Fruit fly (Drosophila melanogaster) whole organism, embryonic: ENCODE results near the gene CG46462.

Source experiments
- Adf1 ChIP-seq: fragments of 200-800 bp; sonication (Bioruptor generic); IDR thresholded peaks from 2 replicates; pipeline ENCODE4 v1.3.6; 2022; ENCODE audit warnings: missing biosample characterization, missing genetic modification characterization
- BEAF-32 ChIP-seq: fragments of 200-800 bp; sonication (Bioruptor generic); optimal IDR thresholded peaks from 3 replicates; lab custom pipeline; 2017; ENCODE audit warnings: missing biosample characterization, missing genetic modification characterization, mild to moderate bottlenecking, moderate library complexity, missing genetic modification reagents
- CG1024 ChIP-seq: fragments of 200-800 bp; sonication (Bioruptor generic); IDR thresholded peaks from 2 replicates; pipeline ENCODE4 v1.3.6; 2022; ENCODE audit warnings: missing biosample characterization, missing genetic modification characterization
- CG10979 ChIP-seq: fragments of 200-800 bp; sonication (Bioruptor generic); optimal IDR thresholded peaks from 2 replicates; lab custom pipeline; 2018; ENCODE audit warnings: missing biosample characterization, mild to moderate bottlenecking, missing genetic modification characterization, moderate library complexity
- CG11504 ChIP-seq: fragments of 200-800 bp; sonication (Bioruptor generic); optimal IDR thresholded peaks from 3 replicates; lab custom pipeline; 2019; ENCODE audit warnings: missing biosample characterization, mild to moderate bottlenecking, missing genetic modification characterization, moderate library complexity
- CG12659 ChIP-seq: fragments of 200-800 bp; sonication (Bioruptor generic); optimal IDR thresholded peaks from 3 replicates; lab custom pipeline; 2017; ENCODE audit warnings: mild to moderate bottlenecking, missing biosample characterization, missing genetic modification reagents, missing genetic modification characterization
- CG13287 ChIP-seq: fragments of 200-800 bp; sonication (Bioruptor generic); IDR thresholded peaks from 2 replicates; pipeline ENCODE4 v1.3.6; 2022; ENCODE audit warnings: missing biosample characterization, missing genetic modification characterization; ENCODE audit not compliant: partially characterized antibody
- CG16779 ChIP-seq: fragments of 200-800 bp; sonication (Bioruptor generic); IDR thresholded peaks from 2 replicates; pipeline ENCODE4 v1.3.6; 2022; ENCODE audit warnings: missing biosample characterization, missing genetic modification characterization
- CG16813 ChIP-seq: fragments of 200-800 bp; sonication (Bioruptor generic); IDR thresholded peaks from 3 replicates; pipeline ENCODE4 v1.3.6; 2022; ENCODE audit warnings: missing biosample characterization, missing genetic modification characterization; ENCODE audit not compliant: partially characterized antibody
- CG3065 ChIP-seq: fragments of 200-800 bp; sonication (Bioruptor generic); optimal IDR thresholded peaks from 2 replicates; lab custom pipeline; 2016; ENCODE audit warnings: missing biosample characterization, missing genetic modification characterization
- CG42726 ChIP-seq: fragments of 200-800 bp; sonication (Bioruptor generic); IDR thresholded peaks from 2 replicates; pipeline ENCODE4 v1.3.6; 2022; ENCODE audit warnings: missing biosample characterization, missing genetic modification characterization; ENCODE audit not compliant: partially characterized antibody
- CG4820 ChIP-seq: fragments of 200-800 bp; sonication (Bioruptor generic); optimal IDR thresholded peaks from 3 replicates; lab custom pipeline; 2016; ENCODE audit warnings: missing biosample characterization, missing genetic modification characterization
- CG5245 ChIP-seq: fragments of 200-800 bp; sonication (Bioruptor generic); optimal IDR thresholded peaks from 3 replicates; lab custom pipeline; 2016; ENCODE audit warnings: missing biosample characterization, missing genetic modification characterization
- CG6175 ChIP-seq: fragments of 200-800 bp; sonication (Bioruptor generic); IDR thresholded peaks from 3 replicates; pipeline ENCODE4 v1.3.6; 2022; ENCODE audit warnings: missing biosample characterization, missing genetic modification characterization
- CG6854 ChIP-seq: fragments of 200-800 bp; sonication (Bioruptor generic); optimal IDR thresholded peaks from 3 replicates; lab custom pipeline; 2017; ENCODE audit warnings: missing biosample characterization, mild to moderate bottlenecking, missing genetic modification characterization
- CG8388 ChIP-seq: fragments of 200-800 bp; sonication (Bioruptor generic); optimal IDR thresholded peaks from 2 replicates; lab custom pipeline; 2019; ENCODE audit warnings: missing biosample characterization, mild to moderate bottlenecking, missing genetic modification characterization, moderate library complexity
- CG8944 ChIP-seq: fragments of 200-800 bp; sonication (Bioruptor generic); optimal IDR thresholded peaks from 3 replicates; lab custom pipeline; 2016; ENCODE audit warnings: missing biosample characterization, missing genetic modification characterization
- CG9215 ChIP-seq: fragments of 200-800 bp; sonication (Bioruptor generic); IDR thresholded peaks from 2 replicates; pipeline ENCODE4 v1.3.6; 2022; ENCODE audit warnings: missing biosample characterization, missing genetic modification characterization
- D19A ChIP-seq: fragments of 200-800 bp; optimal IDR thresholded peaks from 3 replicates; lab custom pipeline; 2019; ENCODE audit warnings: missing biosample characterization, mild to moderate bottlenecking, missing genetic modification characterization, moderate library complexity
- Eip74EF ChIP-seq, 2 experiments: fragments of 200-800 bp in 1 of 2; fragments of >200 bp in 1 of 2; sonication (Bioruptor generic) in 1 of 2; optimal IDR thresholded peaks; 2 replicates each; lab custom pipeline; 2017 to 2019; ENCODE audit warnings: missing biosample characterization in 2 of 2, missing genetic modification characterization in 2 of 2, mild to moderate bottlenecking in 1 of 2, moderate library complexity in 1 of 2
- Fer2 ChIP-seq: fragments of 200-800 bp; sonication (Bioruptor generic); optimal IDR thresholded peaks from 2 replicates; lab custom pipeline; 2018; ENCODE audit warnings: missing biosample characterization, mild to moderate bottlenecking, missing genetic modification characterization, moderate library complexity
- HmgZ ChIP-seq: fragments of 200-800 bp; sonication (Bioruptor generic); optimal IDR thresholded peaks from 2 replicates; lab custom pipeline; 2018; ENCODE audit warnings: missing biosample characterization, mild to moderate bottlenecking, missing genetic modification characterization
- Mad ChIP-seq: fragments of 200-800 bp; sonication (Bioruptor generic); optimal IDR thresholded peaks from 2 replicates; lab custom pipeline; 2016; ENCODE audit warnings: missing biosample characterization, missing genetic modification characterization
- Mes4 ChIP-seq: fragments of 200-800 bp; sonication (Bioruptor generic); optimal IDR thresholded peaks from 2 replicates; lab custom pipeline; 2016; ENCODE audit warnings: missing biosample characterization, missing genetic modification characterization
- NK7.1 ChIP-seq: fragments of 200-800 bp; sonication (Bioruptor generic); optimal IDR thresholded peaks from 3 replicates; lab custom pipeline; 2016; ENCODE audit warnings: missing biosample characterization, missing genetic modification characterization
- NfI ChIP-seq: fragments of 200-800 bp; sonication (Bioruptor generic); optimal IDR thresholded peaks from 3 replicates; lab custom pipeline; 2018; ENCODE audit warnings: missing biosample characterization, mild to moderate bottlenecking, missing genetic modification characterization, moderate library complexity
- Side ChIP-seq: fragments of 200-800 bp; sonication (Bioruptor generic); optimal IDR thresholded peaks from 2 replicates; lab custom pipeline; 2016; ENCODE audit warnings: missing biosample characterization, missing genetic modification characterization
- Ssrp ChIP-seq: fragments of 200-800 bp; sonication (Bioruptor generic); optimal IDR thresholded peaks from 2 replicates; lab custom pipeline; 2018; ENCODE audit warnings: missing biosample characterization, mild to moderate bottlenecking, missing genetic modification characterization, moderate library complexity
- ap ChIP-seq: fragments of 200-800 bp; sonication (Bioruptor generic); IDR thresholded peaks from 2 replicates; pipeline ENCODE4 v1.3.6; 2022; ENCODE audit warnings: missing biosample characterization, missing genetic modification characterization
- bbx ChIP-seq: fragments of 200-800 bp; sonication (Bioruptor generic); IDR thresholded peaks from 2 replicates; pipeline ENCODE4 v1.3.6; 2022; ENCODE audit warnings: missing biosample characterization, missing genetic modification characterization; ENCODE audit not compliant: partially characterized antibody
- crc ChIP-seq: fragments of 200-800 bp; sonication (Bioruptor generic); optimal IDR thresholded peaks from 2 replicates; lab custom pipeline; 2016; ENCODE audit warnings: missing biosample characterization, missing genetic modification characterization
- cwo ChIP-seq: fragments of 200-800 bp; sonication (Bioruptor generic); optimal IDR thresholded peaks from 3 replicates; lab custom pipeline; 2017; ENCODE audit warnings: missing biosample characterization, missing genetic modification characterization, mild to moderate bottlenecking, moderate library complexity, missing genetic modification reagents
- da ChIP-seq: fragments of 200-800 bp; sonication (Bioruptor generic); optimal IDR thresholded peaks from 2 replicates; lab custom pipeline; 2016; ENCODE audit warnings: missing biosample characterization, missing genetic modification characterization
- dm ChIP-seq: fragments of 200-800 bp; sonication (Bioruptor generic); optimal IDR thresholded peaks from 3 replicates; lab custom pipeline; 2016; ENCODE audit warnings: missing biosample characterization, missing genetic modification characterization
- gce ChIP-seq: fragments of 200-800 bp; sonication (Bioruptor generic); IDR thresholded peaks from 3 replicates; pipeline ENCODE4 v1.3.6; 2022; ENCODE audit warnings: missing biosample characterization, missing genetic modification characterization
- gem ChIP-seq: fragments of 200-800 bp; sonication (Bioruptor generic); optimal IDR thresholded peaks from 2 replicates; lab custom pipeline; 2019; ENCODE audit warnings: missing biosample characterization, mild to moderate bottlenecking, missing genetic modification characterization, moderate library complexity
- gro ChIP-seq: fragments of 200-800 bp; sonication (Bioruptor generic); optimal IDR thresholded peaks from 2 replicates; lab custom pipeline; 2016; ENCODE audit warnings: missing biosample characterization, missing genetic modification characterization
- her ChIP-seq: fragments of 200-800 bp; sonication (Bioruptor generic); optimal IDR thresholded peaks from 2 replicates; lab custom pipeline; 2016; ENCODE audit warnings: missing biosample characterization, missing genetic modification characterization
- inv ChIP-seq: fragments of 200-800 bp; sonication (Bioruptor generic); IDR thresholded peaks from 2 replicates; pipeline ENCODE4 v1.3.6; 2022; ENCODE audit warnings: missing biosample characterization, missing genetic modification characterization; ENCODE audit not compliant: partially characterized antibody
- mld ChIP-seq: fragments of 200-800 bp; sonication (Bioruptor generic); IDR thresholded peaks from 3 replicates; pipeline ENCODE4 v1.3.6; 2022; ENCODE audit warnings: missing biosample characterization, missing genetic modification characterization; ENCODE audit not compliant: partially characterized antibody
- p53 ChIP-seq: fragments of 200-800 bp; sonication (Bioruptor generic); optimal IDR thresholded peaks from 2 replicates; lab custom pipeline; 2016; ENCODE audit warnings: missing biosample characterization, missing genetic modification characterization
- pb ChIP-seq: fragments of 200-800 bp; sonication (Bioruptor generic); optimal IDR thresholded peaks from 3 replicates; lab custom pipeline; 2016; ENCODE audit warnings: missing biosample characterization, missing genetic modification characterization
- peb ChIP-seq: fragments of 200-800 bp; sonication (Bioruptor generic); IDR thresholded peaks from 2 replicates; pipeline ENCODE4 v1.3.6; 2022; ENCODE audit warnings: missing biosample characterization, missing genetic modification characterization
- pros ChIP-seq: fragments of 200-800 bp; sonication (Bioruptor generic); optimal IDR thresholded peaks from 3 replicates; lab custom pipeline; 2019; ENCODE audit warnings: missing biosample characterization, mild to moderate bottlenecking, missing genetic modification characterization, moderate library complexity
- sim ChIP-seq: fragments of 200-800 bp; sonication (Bioruptor generic); IDR thresholded peaks from 2 replicates; pipeline ENCODE4 v1.3.6; 2022; ENCODE audit warnings: missing biosample characterization, missing genetic modification characterization
- slbo ChIP-seq: fragments of 200-800 bp; sonication (Bioruptor generic); IDR thresholded peaks from 2 replicates; pipeline ENCODE4 v1.3.6; 2022; ENCODE audit warnings: missing biosample characterization, missing genetic modification characterization
- tin ChIP-seq: fragments of 200-800 bp; sonication (Bioruptor generic); optimal IDR thresholded peaks from 3 replicates; lab custom pipeline; 2016; ENCODE audit warnings: missing biosample characterization, missing genetic modification characterization
- tup ChIP-seq: fragments of 200-800 bp; sonication (Bioruptor generic); optimal IDR thresholded peaks from 2 replicates; lab custom pipeline; 2016; ENCODE audit warnings: missing biosample characterization, mild to moderate bottlenecking, missing genetic modification characterization, moderate library complexity
- twi ChIP-seq: fragments of 200-800 bp; optimal IDR thresholded peaks from 2 replicates; lab custom pipeline; 2019; ENCODE audit warnings: missing biosample characterization, mild to moderate bottlenecking, missing genetic modification characterization, moderate library complexity
- wdn ChIP-seq: fragments of 200-800 bp; sonication (Bioruptor generic); IDR thresholded peaks from 2 replicates; pipeline ENCODE4 v1.3.6; 2022; ENCODE audit warnings: missing biosample characterization, missing genetic modification characterization
- yki ChIP-seq: fragments of >200 bp; optimal IDR thresholded peaks from 3 replicates; lab custom pipeline; 2018

Gene CG46462

dm6 chr3L:19914833-19915232, 16.7 kb upstream of the CG46462 start, which contains the start of gene Rpn1 (continued):
- no peak for TF ChIP-seq Ssrp (tag; lab: Kevin White, UChicago)
- peak; percentile 32; the same call in 1 of the 2 replicates for TF ChIP-seq Adf1 (GFP tag; lab: Robert Waterston, UW)
- no peak for TF ChIP-seq twi
- no peak for TF ChIP-seq sim (GFP tag; lab: Robert Waterston, UW)
- peak; percentile 60; the same call in 2 of the 3 replicates for TF ChIP-seq CG16813 (GFP tag; lab: Robert Waterston, UW)
- TF ChIP-seq cwo (GFP tag; lab: Kevin White, UChicago) = no peak
- TF ChIP-seq NfI (GFP tag; lab: Kevin White, UChicago) = no peak
- TF ChIP-seq Side = no peak
- TF ChIP-seq CG3065 (GFP tag; lab: Kevin White, UChicago) = no peak
- peak; percentile 49; the same call in 1 of the 2 replicates for TF ChIP-seq CG42726
- TF ChIP-seq CG12659 (GFP tag; lab: Kevin White, UChicago) = peak; percentile 39
- no peak for TF ChIP-seq CG9215 (GFP tag; lab: Robert Waterston, UW)
- no peak for TF ChIP-seq p53 (GFP tag; lab: Kevin White, UChicago)
- no peak for TF ChIP-seq ap (GFP tag; lab: Robert Waterston, UW)
- no peak for TF ChIP-seq crc
- no peak for TF ChIP-seq NK7.1
- no peak for TF ChIP-seq tin
- no peak for TF ChIP-seq pros (GFP tag; lab: Kevin White, UChicago)
- no peak for TF ChIP-seq her (GFP tag; lab: Kevin White, UChicago)
- no peak for TF ChIP-seq CG8944 (GFP tag; lab: Kevin White, UChicago)
- TF ChIP-seq CG13287 (GFP tag; lab: Robert Waterston, UW) = peak; percentile 68
- TF ChIP-seq gce = no peak
- no peak for TF ChIP-seq gem
- peak; percentile 49; the same call in 1 of the 2 replicates for TF ChIP-seq bbx
- no peak for TF ChIP-seq CG11504 (tag; lab: Kevin White, UChicago)
- peak; percentile 74 for TF ChIP-seq HmgZ (tag; lab: Kevin White, UChicago)
- TF ChIP-seq CG6175 = no peak
- no peak for TF ChIP-seq CG4820
- TF ChIP-seq dm (GFP tag; lab: Kevin White, UChicago) = peak; percentile 52
- no peak for TF ChIP-seq pb (GFP tag; lab: Kevin White, UChicago)
- no peak for TF ChIP-seq CG6854 (GFP tag; lab: Kevin White, UChicago)
- TF ChIP-seq gro (GFP tag; lab: Kevin White, UChicago) = peak; percentile 12
- TF ChIP-seq Fer2 (tag; lab: Kevin White, UChicago) = no peak
- TF ChIP-seq slbo (GFP tag; lab: Robert Waterston, UW) = peak; percentile 14; the same call in 1 of the 2 replicates
- peak; percentile 71 for TF ChIP-seq BEAF-32 (GFP tag; lab: Kevin White, UChicago)
- no peak for TF ChIP-seq yki (lab: Kevin White, UChicago)
- TF ChIP-seq da = no peak
- no peak for TF ChIP-seq mld (GFP tag; lab: Robert Waterston, UW)
- TF ChIP-seq CG1024 (GFP tag; lab: Robert Waterston, UW) = no peak
- TF ChIP-seq peb (GFP tag; lab: Robert Waterston, UW) = no peak
- TF ChIP-seq inv (GFP tag; lab: Robert Waterston, UW) = 0 out of 2 replicates have a peak, but pooled peaks have one; percentile 26
- no peak for TF ChIP-seq D19A (tag; lab: Kevin White, UChicago)
- TF ChIP-seq CG10979 (tag; lab: Kevin White, UChicago) = no peak
- no peak for TF ChIP-seq Eip74EF (GFP tag; optimal IDR thresholded peaks at IDR 0.05; lab: Kevin White, UChicago)
- no peak for TF ChIP-seq wdn (GFP tag; lab: Robert Waterston, UW)
- TF ChIP-seq Mad = no peak
- TF ChIP-seq CG16779 = no peak
- TF ChIP-seq tup (GFP tag; lab: Kevin White, UChicago) = no peak
- TF ChIP-seq CG5245 = no peak
- no peak for TF ChIP-seq Mes4 (GFP tag; lab: Kevin White, UChicago)
- no peak for TF ChIP-seq CG8388 (GFP tag; lab: Kevin White, UChicago)
